Worm (Caenorhabditis elegans) whole organism, L2 larva: ENCODE results near the gene F35H12.1.
A peak's percentile ranks its signal among the peaks of the same experiment; 100 is the strongest.

Source experiments
- C34F6.9 ChIP-seq: fragments of 150-350 bp; optimal IDR thresholded peaks from 2 replicates; lab custom pipeline; 2014; ENCODE audit warnings: missing biosample characterization, missing genetic modification characterization
- F13H6.1 ChIP-seq: sonication (generic microtip); optimal IDR thresholded peaks from 2 replicates; lab custom pipeline; 2016; ENCODE audit warnings: missing genetic modification characterization, missing compliant biosample characterization
- Y55F3AM.14 ChIP-seq: fragments of 200-800 bp; sonication (Bioruptor generic); optimal IDR thresholded peaks from 2 replicates; lab custom pipeline; 2018; ENCODE audit warnings: mild to moderate bottlenecking, missing genetic modification characterization, missing compliant biosample characterization
- ZK546.5 ChIP-seq: sonication (generic microtip); optimal IDR thresholded peaks from 2 replicates; lab custom pipeline; 2017; ENCODE audit warnings: missing biosample characterization, missing genetic modification characterization
- alr-1 ChIP-seq: fragments of 150-350 bp; optimal IDR thresholded peaks from 2 replicates; lab custom pipeline; 2014; ENCODE audit warnings: missing biosample characterization, missing genetic modification characterization
- aly-2 ChIP-seq: fragments of 150-350 bp; optimal IDR thresholded peaks from 2 replicates; lab custom pipeline; 2014; ENCODE audit warnings: missing biosample characterization, missing genetic modification characterization
- blmp-1 ChIP-seq: sonication (generic microtip); optimal IDR thresholded peaks from 2 replicates; lab custom pipeline; 2017; ENCODE audit warnings: missing genetic modification characterization, mild to moderate bottlenecking, missing compliant biosample characterization, antibody characterized with exemption, moderate library complexity; ENCODE audit not compliant: insufficient read depth
- ceh-16 ChIP-seq: fragments of 150-350 bp; optimal IDR thresholded peaks from 2 replicates; lab custom pipeline; 2014; ENCODE audit warnings: missing biosample characterization, missing genetic modification characterization
- ceh-82 ChIP-seq: fragments of 150-350 bp; optimal IDR thresholded peaks from 2 replicates; lab custom pipeline; 2014; ENCODE audit warnings: missing biosample characterization, missing genetic modification characterization
- crh-2 ChIP-seq: sonication (generic microtip); optimal IDR thresholded peaks from 2 replicates; lab custom pipeline; 2017; ENCODE audit warnings: missing biosample characterization, missing genetic modification characterization
- dmd-4 ChIP-seq: sonication (generic microtip); optimal IDR thresholded peaks from 2 replicates; lab custom pipeline; 2017; ENCODE audit warnings: missing biosample characterization, missing genetic modification characterization
- egl-27 ChIP-seq: sonication (generic microtip); optimal IDR thresholded peaks from 3 replicates; lab custom pipeline; 2017; ENCODE audit warnings: missing biosample characterization, missing genetic modification reagents, missing genetic modification characterization
- elt-1 ChIP-seq: fragments of 150-350 bp; optimal IDR thresholded peaks from 2 replicates; lab custom pipeline; 2014; ENCODE audit warnings: missing biosample characterization, missing genetic modification characterization
- elt-3 ChIP-seq: sonication (generic microtip); optimal IDR thresholded peaks from 2 replicates; lab custom pipeline; 2017; ENCODE audit warnings: missing biosample characterization, missing genetic modification characterization
- fos-1 ChIP-seq: fragments of 150-350 bp; optimal IDR thresholded peaks from 2 replicates; lab custom pipeline; 2014; ENCODE audit warnings: missing biosample characterization, missing genetic modification characterization
- gmeb-1 ChIP-seq: fragments of 150-350 bp; optimal IDR thresholded peaks from 2 replicates; lab custom pipeline; 2014; ENCODE audit warnings: missing biosample characterization, missing genetic modification characterization
- lin-11 ChIP-seq: fragments of 150-350 bp; sonication (generic microtip); optimal IDR thresholded peaks from 2 replicates; lab custom pipeline; 2014; ENCODE audit warnings: missing biosample characterization, missing genetic modification characterization, inconsistent platforms, mixed read lengths
- lin-13 ChIP-seq: fragments of 150-350 bp; optimal IDR thresholded peaks from 2 replicates; lab custom pipeline; 2014; ENCODE audit warnings: missing biosample characterization, missing genetic modification reagents, missing genetic modification characterization
- lin-39 ChIP-seq: fragments of 150-350 bp; optimal IDR thresholded peaks from 2 replicates; lab custom pipeline; 2014; ENCODE audit warnings: missing biosample characterization, missing genetic modification reagents, missing genetic modification characterization
- lsy-2 ChIP-seq, 2 experiments: fragments of 150-350 bp in 1 of 2; sonication (generic microtip) in 1 of 2; optimal IDR thresholded peaks; 2 replicates each; lab custom pipeline; 2014 to 2017; ENCODE audit warnings: missing biosample characterization in 2 of 2, missing genetic modification characterization in 2 of 2
- mab-5 ChIP-seq: fragments of 150-350 bp; optimal IDR thresholded peaks from 2 replicates; lab custom pipeline; 2014; ENCODE audit warnings: missing biosample characterization, missing genetic modification characterization
- mbf-1 ChIP-seq: sonication (generic microtip); optimal IDR thresholded peaks from 2 replicates; lab custom pipeline; 2017; ENCODE audit warnings: missing biosample characterization, missing genetic modification characterization
- mdl-1 ChIP-seq, 2 experiments: fragments of 150-350 bp in 1 of 2; sonication (generic microtip) in 1 of 2; optimal IDR thresholded peaks; 2 replicates each; lab custom pipeline; 2017; ENCODE audit warnings: missing biosample characterization in 2 of 2, missing genetic modification characterization in 2 of 2
- nhr-10 ChIP-seq: sonication (generic microtip); optimal IDR thresholded peaks from 2 replicates; lab custom pipeline; 2017; ENCODE audit warnings: missing biosample characterization, missing genetic modification characterization
- nhr-12 ChIP-seq: fragments of 150-350 bp; optimal IDR thresholded peaks from 2 replicates; lab custom pipeline; 2014; ENCODE audit warnings: missing biosample characterization, missing genetic modification characterization
- nhr-129 ChIP-seq: fragments of 150-350 bp; optimal IDR thresholded peaks from 2 replicates; lab custom pipeline; 2014; ENCODE audit warnings: missing biosample characterization, missing genetic modification characterization
- nhr-21 ChIP-seq: fragments of 150-350 bp; optimal IDR thresholded peaks from 2 replicates; lab custom pipeline; 2014; ENCODE audit warnings: missing biosample characterization, missing genetic modification characterization
- nhr-237 ChIP-seq: fragments of 150-350 bp; optimal IDR thresholded peaks from 2 replicates; lab custom pipeline; 2014; ENCODE audit warnings: missing biosample characterization, missing genetic modification characterization
- nhr-25 ChIP-seq: fragments of 150-350 bp; sonication (generic microtip); optimal IDR thresholded peaks from 3 replicates; lab custom pipeline; 2014; ENCODE audit warnings: missing biosample characterization, missing genetic modification characterization
- nhr-6 ChIP-seq: fragments of 150-350 bp; optimal IDR thresholded peaks from 2 replicates; lab custom pipeline; 2014; ENCODE audit warnings: missing biosample characterization, missing genetic modification characterization
- nhr-77 ChIP-seq: fragments of 150-350 bp; optimal IDR thresholded peaks from 2 replicates; lab custom pipeline; 2014; ENCODE audit warnings: missing biosample characterization, missing genetic modification characterization
- sem-4 ChIP-seq: fragments of 150-350 bp; optimal IDR thresholded peaks from 2 replicates; lab custom pipeline; 2014; ENCODE audit warnings: missing biosample characterization, missing genetic modification reagents, missing genetic modification characterization
- skn-1 ChIP-seq: sonication (generic microtip); optimal IDR thresholded peaks from 2 replicates; lab custom pipeline; 2017; ENCODE audit warnings: missing biosample characterization, missing genetic modification characterization
- sma-3 ChIP-seq: sonication (generic microtip); optimal IDR thresholded peaks from 2 replicates; lab custom pipeline; 2016; ENCODE audit warnings: missing genetic modification reagents, missing genetic modification characterization, missing compliant biosample characterization
- sma-9 ChIP-seq, 2 experiments: fragments of 150-350 bp in 1 of 2; sonication (generic microtip) in 1 of 2; optimal IDR thresholded peaks; 2 replicates each; lab custom pipeline; 2014 to 2016; ENCODE audit warnings: missing genetic modification characterization in 2 of 2, mild to moderate bottlenecking in 1 of 2, missing biosample characterization in 1 of 2, missing compliant biosample characterization in 1 of 2, missing genetic modification reagents in 1 of 2, moderate library complexity in 1 of 2
- snpc-4 ChIP-seq: fragments of 150-350 bp; optimal IDR thresholded peaks from 2 replicates; lab custom pipeline; 2014; ENCODE audit warnings: missing biosample characterization, missing genetic modification characterization
- unc-39 ChIP-seq: fragments of 150-350 bp; optimal IDR thresholded peaks from 2 replicates; lab custom pipeline; 2014; ENCODE audit warnings: missing biosample characterization, missing genetic modification characterization
- unc-55 ChIP-seq: fragments of 150-350 bp; sonication (generic microtip); optimal IDR thresholded peaks from 3 replicates; lab custom pipeline; 2014; ENCODE audit warnings: missing biosample characterization, missing genetic modification reagents, missing genetic modification characterization
- unc-62 ChIP-seq: fragments of 150-350 bp; optimal IDR thresholded peaks from 2 replicates; lab custom pipeline; 2014; ENCODE audit warnings: missing biosample characterization, missing genetic modification reagents, missing genetic modification characterization
- zag-1 ChIP-seq: fragments of 150-350 bp; optimal IDR thresholded peaks from 2 replicates; lab custom pipeline; 2014; ENCODE audit warnings: missing biosample characterization, missing genetic modification characterization
- ztf-1 ChIP-seq: fragments of 200-800 bp; sonication (Bioruptor generic); conservative IDR thresholded peaks from 2 replicates; pipeline ENCODE4 v1.3.6; 2022; ENCODE audit warnings: missing genetic modification characterization, missing compliant biosample characterization
- ztf-11 ChIP-seq: sonication (generic microtip); optimal IDR thresholded peaks from 2 replicates; lab custom pipeline; 2017; ENCODE audit warnings: missing biosample characterization, missing genetic modification characterization
- ztf-4 ChIP-seq: fragments of 150-350 bp; optimal IDR thresholded peaks from 2 replicates; lab custom pipeline; 2014; ENCODE audit warnings: missing biosample characterization, missing genetic modification characterization

The F35H12.1 gene

DNA sequence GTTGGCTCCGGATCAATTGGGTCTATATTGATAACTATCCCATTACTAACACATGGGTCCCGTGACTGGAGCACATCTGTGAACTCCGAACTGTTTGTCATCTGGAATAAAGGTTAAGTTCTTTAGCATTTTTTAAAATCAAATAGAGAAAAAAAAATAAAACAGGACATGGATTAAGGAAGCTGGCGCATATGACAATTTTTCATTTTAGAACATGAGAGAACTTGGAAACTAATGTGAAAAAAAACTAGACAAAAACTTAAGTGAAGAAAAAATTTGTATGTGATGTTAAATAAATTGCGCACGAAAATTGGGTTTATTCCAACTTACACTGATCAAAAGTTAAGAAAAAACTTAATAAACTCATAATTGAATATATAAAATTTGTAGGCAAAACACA lies 15.2 kb downstream of the F35H12.1 start, which contains the start of gene sms-2:
TSS of gene sms-2 (minus strand) at position 101 of the 400 bp plus-strand sequence.
- TF ChIP-seq elt-1 (tag; lab: Kevin White, UChicago) (no peak), ZK546.5 (tag; lab: Kevin White, UChicago) (no peak), unc-62 (GFP tag; lab: Kevin White, UChicago) (no peak), gmeb-1 (no peak), crh-2 (tag; lab: Kevin White, UChicago) (no peak), nhr-77 (tag; lab: Kevin White, UChicago) (no peak)

DNA sequence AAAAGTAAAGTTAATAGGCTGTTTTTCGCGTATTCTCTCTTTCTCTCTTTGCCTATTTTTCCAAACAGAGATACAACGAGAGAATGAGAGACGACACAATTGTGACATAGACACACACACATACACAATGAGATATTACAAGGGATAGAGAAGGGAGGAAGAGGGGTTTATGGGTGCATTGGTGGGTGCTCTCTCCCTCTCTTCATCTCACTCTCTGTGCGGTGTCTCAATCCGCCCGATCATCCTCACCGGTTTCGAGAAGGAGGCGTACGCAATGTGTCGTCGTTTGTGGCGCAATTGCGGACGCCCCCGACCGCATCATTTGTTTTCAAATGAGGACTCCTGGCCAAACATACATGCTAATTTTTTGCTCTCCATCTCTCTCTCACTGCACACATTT lies 15.9 kb downstream of the F35H12.1 start:
- TF ChIP-seq snpc-4 (tag; lab: Kevin White, UChicago), result peak; percentile 74
- TF ChIP-seq crh-2 (tag; lab: Kevin White, UChicago), result peak; percentile 85
- no peak for TF ChIP-seq elt-1 (tag; lab: Kevin White, UChicago)
- peak; percentile 96 for TF ChIP-seq F13H6.1
- peak; percentile 58 for TF ChIP-seq nhr-10 (tag; lab: Kevin White, UChicago)
- peak; percentile 96 for TF ChIP-seq mab-5
- peak; percentile 51 for TF ChIP-seq unc-62 (GFP tag; lab: Kevin White, UChicago)
- TF ChIP-seq ZK546.5 (tag; lab: Kevin White, UChicago), result peak; percentile 13
- peak; percentile 91 for TF ChIP-seq lin-13
- peak; percentile 77 to 90 for TF ChIP-seq lsy-2 (tag; optimal IDR thresholded peaks at IDR 0.05; lab: Kevin White, UChicago)
- peak; percentile 73 for TF ChIP-seq aly-2 (tag; lab: Kevin White, UChicago)
- TF ChIP-seq nhr-129 (tag; lab: Kevin White, UChicago), result peak; percentile 98
- TF ChIP-seq skn-1 (tag; lab: Kevin White, UChicago), result peak; percentile 54
- peak; percentile 95 for TF ChIP-seq sma-9 (GFP tag; optimal IDR thresholded peaks at IDR 0.05; lab: Kevin White, UChicago)
- TF ChIP-seq sma-9 (tag; optimal IDR thresholded peaks at IDR 0.05; lab: Kevin White, UChicago), result no peak
- TF ChIP-seq nhr-12 (tag; lab: Kevin White, UChicago), result no peak
- peak; percentile 83 for TF ChIP-seq ztf-4
- peak; percentile 83 for TF ChIP-seq lin-11 (tag; lab: Kevin White, UChicago)
- TF ChIP-seq sem-4, result peak; percentile 94
- peak; percentile 94 for TF ChIP-seq egl-27 (tag; lab: Kevin White, UChicago)
- peak; percentile 93 for TF ChIP-seq nhr-6
- TF ChIP-seq sma-3, result peak; percentile 78
- peak; percentile 87 for TF ChIP-seq nhr-21 (tag; lab: Kevin White, UChicago)
- no peak for TF ChIP-seq nhr-237
- peak; percentile 64 for TF ChIP-seq gmeb-1
- peak; percentile 97 for TF ChIP-seq zag-1 (tag; lab: Kevin White, UChicago)
- TF ChIP-seq blmp-1 (tag; lab: Kevin White, UChicago), result peak; percentile 57
- peak; percentile 44 for TF ChIP-seq ztf-11 (tag; lab: Kevin White, UChicago)
- no peak for TF ChIP-seq elt-3 (tag; lab: Kevin White, UChicago)
- TF ChIP-seq C34F6.9, result peak; percentile 98
- peak in 1 of 2 experiments; percentile 82 for TF ChIP-seq mdl-1 (tag; optimal IDR thresholded peaks at IDR 0.05; lab: Kevin White, UChicago)
- TF ChIP-seq alr-1, result no peak
- no peak for TF ChIP-seq mbf-1 (tag; lab: Kevin White, UChicago)
- TF ChIP-seq dmd-4 (tag; lab: Kevin White, UChicago), result no peak
- peak; percentile 84 for TF ChIP-seq ceh-16 (tag; lab: Kevin White, UChicago)
- no peak for TF ChIP-seq ztf-1 (GFP tag; lab: Robert Waterston, UW)
- no peak for TF ChIP-seq ceh-82 (tag; lab: Kevin White, UChicago)
- TF ChIP-seq nhr-77 (tag; lab: Kevin White, UChicago), result no peak
- TF ChIP-seq unc-55 (GFP tag; lab: Kevin White, UChicago), result peak; percentile 99
- TF ChIP-seq nhr-25 (tag; lab: Kevin White, UChicago), result peak; percentile 75
- TF ChIP-seq Y55F3AM.14 (GFP tag; lab: Kevin White, UChicago), result peak; percentile 91
- TF ChIP-seq lin-39 (tag; lab: Kevin White, UChicago), result peak; percentile 71
- peak; percentile 58 for TF ChIP-seq unc-39 (tag; lab: Kevin White, UChicago)
- TF ChIP-seq fos-1 (tag; lab: Kevin White, UChicago), result peak; percentile 84
